Worm (Caenorhabditis elegans): ENCODE measurements around the gene F37C12.10.

ce11 chrIII:7199467-7199866, 11.3 kb upstream of the F37C12.10 start:
- TF ChIP-seq unc-55 (GFP tag; optimal IDR thresholded peaks at IDR 0.05), result no peak
- TF ChIP-seq pha-4 (tag; optimal IDR thresholded peaks at IDR 0.05), result no peak
- TF ChIP-seq sox-4 (tag; optimal IDR thresholded peaks at IDR 0.05), result no peak
- no peak for TF ChIP-seq pqm-1 (tag; optimal IDR thresholded peaks at IDR 0.05)
- TF ChIP-seq ceh-24 (tag; optimal IDR thresholded peaks at IDR 0.05), result no peak
- TF ChIP-seq elt-4 (tag; optimal IDR thresholded peaks at IDR 0.05), result no peak
- TF ChIP-seq mec-3 (tag; optimal IDR thresholded peaks at IDR 0.05; ENCODE audit: borderline replicate concordance), result no peak
- TF ChIP-seq C38D4.7 (GFP tag; optimal IDR thresholded peaks at IDR 0.05), result no peak
- TF ChIP-seq elt-2 (tag; optimal IDR thresholded peaks at IDR 0.05), result no peak
- TF ChIP-seq ceh-14 (tag; optimal IDR thresholded peaks at IDR 0.05), result no peak
- TF ChIP-seq fkh-10 (GFP tag; optimal IDR thresholded peaks at IDR 0.05), result no peak
- TF ChIP-seq hlh-15 (tag; optimal IDR thresholded peaks at IDR 0.05), result no peak
- TF ChIP-seq tbx-2 (tag; optimal IDR thresholded peaks at IDR 0.05), result no peak
- no peak for TF ChIP-seq pax-1 (tag; optimal IDR thresholded peaks at IDR 0.05)

Data from whole organism, late embryonic.